Worm (Caenorhabditis elegans): ENCODE results near the gene F57G12.1.

DNA sequence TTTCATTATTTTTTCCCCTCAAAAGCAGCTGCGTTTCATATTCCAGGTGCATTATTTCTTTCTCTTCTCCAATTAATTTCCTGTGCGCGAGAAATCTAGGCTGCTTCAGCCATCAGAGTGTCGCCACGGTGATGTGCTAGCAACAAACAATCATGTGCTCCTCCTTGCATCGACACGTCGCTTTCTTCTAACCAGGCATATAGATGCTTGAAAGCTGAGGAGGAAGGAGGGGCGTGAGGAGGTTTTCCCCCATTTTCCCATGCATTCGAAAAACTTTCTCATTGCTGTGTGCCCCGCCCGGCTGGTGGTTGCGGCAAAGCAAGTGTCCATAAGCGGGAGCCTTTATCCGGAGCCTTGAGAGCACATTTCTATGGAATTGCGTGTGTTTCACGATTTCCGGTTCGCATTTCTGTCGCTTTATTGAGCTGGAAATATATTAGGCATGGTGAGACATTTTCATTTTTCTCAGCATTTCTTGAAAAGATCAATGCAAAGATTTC lies 21.8 kb downstream of the F57G12.1 start, which contains the start of gene znf-474:
- no peak for TF ChIP-seq flt-1 (GFP tag; IDR thresholded peaks at IDR 0.05)
- TF ChIP-seq hmg-4 (GFP tag; optimal IDR thresholded peaks at IDR 0.05), result no peak
- TF ChIP-seq tra-4 (tag; optimal IDR thresholded peaks at IDR 0.05), result no peak
- TF ChIP-seq ama-1 (optimal IDR thresholded peaks at IDR 0.05), result no peak
- TF ChIP-seq ets-7 (tag; optimal IDR thresholded peaks at IDR 0.05), result no peak
- TF ChIP-seq tbx-11 (GFP tag; IDR thresholded peaks at IDR 0.05), result no peak
- TF ChIP-seq F13C5.2 (tag; optimal IDR thresholded peaks at IDR 0.05), result no peak
- no peak for TF ChIP-seq pes-1 (GFP tag; IDR thresholded peaks at IDR 0.05)
- no peak for TF ChIP-seq tbx-37 (GFP tag; conservative IDR thresholded peaks at IDR 0.05)
- no peak for TF ChIP-seq ceh-13 (GFP tag; optimal IDR thresholded peaks at IDR 0.05)
- no peak for TF ChIP-seq hmbx-1 (tag; optimal IDR thresholded peaks at IDR 0.05)
- TF ChIP-seq B0310.2 (tag; optimal IDR thresholded peaks at IDR 0.05), result no peak
- no peak for TF ChIP-seq hnd-1 (tag; optimal IDR thresholded peaks at IDR 0.05)

Data from whole organism, early embryonic.